Worm (Caenorhabditis elegans) whole organism, young adult: ENCODE data around the gene nhr-275.

ENCODE experiments used
- D2030.7 ChIP-seq: fragments of 200-800 bp; sonication (Bioruptor generic); IDR thresholded peaks from 2 replicates; pipeline ENCODE4 v1.3.6; 2022; ENCODE audit warnings: missing genetic modification reagents, missing genetic modification characterization, missing compliant biosample characterization
- F57C9.4 ChIP-seq: sonication (generic microtip); optimal IDR thresholded peaks from 2 replicates; lab custom pipeline; 2017; ENCODE audit warnings: mild to moderate bottlenecking, missing genetic modification characterization, missing compliant biosample characterization
- K12H6.12 ChIP-seq: fragments of 200-800 bp; sonication (Bioruptor generic); optimal IDR thresholded peaks from 2 replicates; lab custom pipeline; 2018; ENCODE audit warnings: mild to moderate bottlenecking, missing genetic modification characterization, missing compliant biosample characterization
- T26A5.8 ChIP-seq: sonication (generic microtip); optimal IDR thresholded peaks from 2 replicates; lab custom pipeline; 2016; ENCODE audit warnings: missing genetic modification characterization, missing compliant biosample characterization
- aptf-2 ChIP-seq: fragments of 200-800 bp; sonication (Bioruptor generic); conservative IDR thresholded peaks from 2 replicates; pipeline ENCODE4 v1.3.6; 2022; ENCODE audit warnings: missing genetic modification reagents, missing genetic modification characterization, missing compliant biosample characterization
- atf-7 ChIP-seq: sonication (generic microtip); optimal IDR thresholded peaks from 2 replicates; lab custom pipeline; 2017; ENCODE audit warnings: mild to moderate bottlenecking, missing genetic modification characterization, missing compliant biosample characterization
- attf-5 ChIP-seq: fragments of 200-800 bp; sonication (Bioruptor generic); optimal IDR thresholded peaks from 2 replicates; lab custom pipeline; 2018; ENCODE audit warnings: mild to moderate bottlenecking, missing genetic modification characterization, missing compliant biosample characterization
- attf-6 ChIP-seq: fragments of 200-800 bp; sonication (Bioruptor generic); IDR thresholded peaks from 2 replicates; pipeline ENCODE4 v1.3.6; 2022; ENCODE audit warnings: missing genetic modification reagents, missing genetic modification characterization, missing compliant biosample characterization
- cebp-1 ChIP-seq, 2 experiments: fragments of 200-800 bp in 1 of 2; sonication (Bioruptor generic) in 1 of 2; sonication (generic microtip) in 1 of 2; IDR thresholded peaks in 1 of 2; optimal IDR thresholded peaks in 1 of 2; 2 replicates each; pipeline versions ENCODE4 v1.3.6 to Lab custom; 2017 to 2022; ENCODE audit warnings: missing compliant biosample characterization in 2 of 2, missing genetic modification characterization in 2 of 2, mild to moderate bottlenecking in 1 of 2, missing genetic modification reagents in 1 of 2, moderate library complexity in 1 of 2
- ceh-58 ChIP-seq: fragments of 200-800 bp; sonication (Bioruptor generic); IDR thresholded peaks from 2 replicates; pipeline ENCODE4 v1.3.6; 2022; ENCODE audit warnings: missing genetic modification characterization, missing compliant biosample characterization
- ceh-79 ChIP-seq: sonication (generic microtip); optimal IDR thresholded peaks from 2 replicates; lab custom pipeline; 2017; ENCODE audit warnings: mild to moderate bottlenecking, missing genetic modification characterization, missing compliant biosample characterization
- dox-1 ChIP-seq: fragments of 200-800 bp; sonication (Bioruptor generic); IDR thresholded peaks from 2 replicates; pipeline ENCODE4 v1.3.6; 2022; ENCODE audit warnings: missing genetic modification reagents, missing genetic modification characterization, missing compliant biosample characterization
- efl-1 ChIP-seq: fragments of 150-350 bp; optimal IDR thresholded peaks from 2 replicates; lab custom pipeline; 2014; ENCODE audit warnings: missing biosample characterization, missing genetic modification reagents, missing genetic modification characterization
- egrh-3 ChIP-seq: fragments of 200-800 bp; sonication (Bioruptor generic); IDR thresholded peaks from 2 replicates; pipeline ENCODE4 v1.3.6; 2022; ENCODE audit warnings: missing genetic modification reagents, missing genetic modification characterization, missing compliant biosample characterization
- ets-4 ChIP-seq: fragments of 200-800 bp; sonication (Bioruptor generic); optimal IDR thresholded peaks from 2 replicates; lab custom pipeline; 2018; ENCODE audit warnings: mild to moderate bottlenecking, missing genetic modification characterization, missing compliant biosample characterization
- fkh-3 ChIP-seq: sonication (generic microtip); optimal IDR thresholded peaks from 2 replicates; lab custom pipeline; 2016; ENCODE audit warnings: mild to moderate bottlenecking, missing genetic modification characterization, missing compliant biosample characterization
- hlh-26 ChIP-seq: fragments of 200-800 bp; sonication (Bioruptor generic); conservative IDR thresholded peaks from 2 replicates; pipeline ENCODE4 v1.3.6; 2022; ENCODE audit warnings: missing genetic modification reagents, missing genetic modification characterization, missing compliant biosample characterization
- hmg-1.2 ChIP-seq: fragments of 200-800 bp; sonication (Bioruptor generic); IDR thresholded peaks from 2 replicates; pipeline ENCODE4 v1.3.6; 2022; ENCODE audit warnings: missing genetic modification reagents, missing genetic modification characterization, missing compliant biosample characterization
- hsf-1 ChIP-seq: fragments of 200-800 bp; sonication (Bioruptor generic); IDR thresholded peaks from 2 replicates; pipeline ENCODE4 v1.3.6; 2022; ENCODE audit warnings: missing genetic modification reagents, missing genetic modification characterization, missing compliant biosample characterization
- lag-1 ChIP-seq: fragments of 200-800 bp; sonication (Bioruptor generic); IDR thresholded peaks from 2 replicates; pipeline ENCODE4 v1.3.6; 2022; ENCODE audit warnings: missing genetic modification reagents, missing genetic modification characterization, missing compliant biosample characterization
- lin-40 ChIP-seq: sonication (generic microtip); optimal IDR thresholded peaks from 2 replicates; lab custom pipeline; 2016; ENCODE audit warnings: missing genetic modification characterization, mild to moderate bottlenecking, missing compliant biosample characterization, missing genotype, missing genetic modification reagents
- madf-3 ChIP-seq: fragments of 200-800 bp; sonication (Bioruptor generic); IDR thresholded peaks from 2 replicates; pipeline ENCODE4 v1.3.6; 2022; ENCODE audit warnings: missing genetic modification reagents, missing genetic modification characterization, missing compliant biosample characterization
- mcd-1 ChIP-seq: fragments of 200-800 bp; sonication (Bioruptor generic); IDR thresholded peaks from 2 replicates; pipeline ENCODE4 v1.3.6; 2022; ENCODE audit warnings: missing genetic modification reagents, missing genetic modification characterization, missing compliant biosample characterization
- mel-28 ChIP-seq: sonication (generic microtip); optimal IDR thresholded peaks from 2 replicates; lab custom pipeline; 2016; ENCODE audit warnings: borderline replicate concordance, mild to moderate bottlenecking, missing genetic modification characterization, missing compliant biosample characterization
- nhr-80 ChIP-seq: sonication (generic microtip); optimal IDR thresholded peaks from 2 replicates; lab custom pipeline; 2016; ENCODE audit warnings: missing genetic modification characterization, missing compliant biosample characterization
- nhr-90 ChIP-seq: sonication (generic microtip); optimal IDR thresholded peaks from 2 replicates; lab custom pipeline; 2016; ENCODE audit warnings: missing genotype, mild to moderate bottlenecking, missing genetic modification characterization, missing compliant biosample characterization
- rpc-1 ChIP-seq, 2 experiments: fragments of 150-350 bp in 1 of 2; sonication (generic microtip) in 1 of 2; optimal IDR thresholded peaks; 2 replicates each; lab custom pipeline; 2014 to 2018; ENCODE audit warnings: missing biosample characterization in 1 of 2, missing genetic modification characterization in 1 of 2, missing genetic modification reagents in 1 of 2, missing genotype in 1 of 2
- sea-2 ChIP-seq: fragments of 200-800 bp; sonication (Bioruptor generic); IDR thresholded peaks from 2 replicates; pipeline ENCODE4 v1.3.6; 2022; ENCODE audit warnings: missing genetic modification characterization, missing compliant biosample characterization
- snpc-1.1 ChIP-seq: sonication (generic microtip); optimal IDR thresholded peaks from 2 replicates; lab custom pipeline; 2017; ENCODE audit warnings: missing genetic modification characterization, mild to moderate bottlenecking, missing compliant biosample characterization, antibody characterized with exemption, moderate library complexity, missing genotype, missing genetic modification reagents; ENCODE audit not compliant: insufficient read depth
- snpc-4 ChIP-seq, 5 experiments: fragments of 150-350 bp in 1 of 5; sonication (generic microtip) in 4 of 5; optimal IDR thresholded peaks; 2 replicates each; lab custom pipeline; 2014 to 2018; ENCODE audit warnings: missing genetic modification characterization in 5 of 5, missing biosample characterization in 3 of 5, antibody characterized with exemption in 2 of 5, mild to moderate bottlenecking in 2 of 5, missing compliant biosample characterization in 2 of 5, missing genotype in 2 of 5, moderate library complexity in 2 of 5, missing genetic modification reagents in 1 of 5
- tbp1 ChIP-seq: fragments of 200-800 bp; sonication (Bioruptor generic); optimal IDR thresholded peaks from 2 replicates; lab custom pipeline; 2018; ENCODE audit warnings: mild to moderate bottlenecking, missing genetic modification characterization, missing compliant biosample characterization
- tlf-1 ChIP-seq: fragments of 200-800 bp; sonication (Bioruptor generic); optimal IDR thresholded peaks from 2 replicates; lab custom pipeline; 2018; ENCODE audit warnings: mild to moderate bottlenecking, missing genetic modification characterization, missing compliant biosample characterization
- xnd-1 ChIP-seq: sonication (generic microtip); optimal IDR thresholded peaks from 2 replicates; lab custom pipeline; 2016; ENCODE audit warnings: missing genotype, missing genetic modification reagents, missing genetic modification characterization, missing compliant biosample characterization
- ztf-6 ChIP-seq: fragments of 200-800 bp; sonication (Bioruptor generic); IDR thresholded peaks from 2 replicates; pipeline ENCODE4 v1.3.6; 2022; ENCODE audit warnings: missing genetic modification reagents, missing genetic modification characterization, missing compliant biosample characterization

The nhr-275 gene

DNA sequence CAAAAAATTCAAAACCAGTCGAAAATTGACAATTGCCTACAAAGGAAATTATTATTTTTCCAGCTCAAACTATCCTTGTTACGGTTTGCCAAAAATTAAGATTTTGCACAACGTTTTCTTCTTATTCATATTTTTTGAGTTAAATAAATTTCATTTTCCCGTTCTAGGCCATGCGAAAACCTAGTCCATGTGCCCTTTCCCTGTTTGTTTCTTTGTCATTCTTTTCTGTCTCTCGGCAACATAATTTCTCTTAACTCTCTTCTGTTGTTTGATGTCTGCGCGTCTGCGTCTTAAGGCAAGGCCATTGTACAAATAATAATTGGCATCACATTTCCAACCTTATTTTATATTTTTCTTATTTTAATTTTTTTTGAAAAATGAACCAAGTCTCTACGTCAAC, 14.6 kb upstream of the nhr-275 start, which contains the start of gene nhr-228:
nhr-228 (plus strand) TSS at position 261 of the 400 bp plus-strand sequence.
- TF ChIP-seq attf-5 (peak; percentile 66), hmg-1.2 (GFP tag; lab: Robert Waterston, UW) (peak; percentile 70; the same call in 1 of the 2 replicates), ceh-58 (GFP tag; lab: Robert Waterston, UW) (no peak), cebp-1 (GFP tag; IDR thresholded peaks at IDR 0.05; lab: Robert Waterston, UW) (no peak), cebp-1 (tag; optimal IDR thresholded peaks at IDR 0.05; lab: Kevin White, UChicago) (peak; percentile 35), nhr-80 (tag; lab: Kevin White, UChicago) (peak; percentile 68)

DNA sequence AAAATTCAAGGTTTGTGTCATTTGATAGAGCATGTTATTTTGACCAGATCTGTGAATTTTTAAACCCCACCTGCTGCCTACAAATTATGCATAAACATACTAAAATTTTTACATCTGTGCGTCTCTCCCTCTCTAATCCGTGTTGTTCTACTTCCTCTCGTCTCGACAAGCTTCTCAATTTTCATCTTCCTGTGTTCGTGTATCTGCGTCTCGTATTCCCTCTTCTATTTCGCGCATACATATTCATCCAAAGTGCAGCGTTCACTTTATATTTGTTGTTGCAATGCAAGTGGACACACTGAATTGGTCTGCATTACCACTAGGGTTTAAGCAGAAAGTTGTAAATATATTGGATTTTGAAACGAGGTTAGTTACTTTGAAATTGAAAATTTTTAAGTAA, 11.7 kb upstream of the nhr-275 start, which contains the start of gene fbxa-137:
fbxa-137 (plus strand) TSS at position 274 of the 400 bp plus-strand sequence.
- TF ChIP-seq sea-2 (GFP tag; lab: Robert Waterston, UW): no peak
- no peak for TF ChIP-seq lin-40 (tag; lab: Kevin White, UChicago)
- TF ChIP-seq snpc-1.1 (tag; lab: Kevin White, UChicago): no peak
- no peak for TF ChIP-seq atf-7
- TF ChIP-seq lag-1 (GFP tag; lab: Robert Waterston, UW): no peak

DNA sequence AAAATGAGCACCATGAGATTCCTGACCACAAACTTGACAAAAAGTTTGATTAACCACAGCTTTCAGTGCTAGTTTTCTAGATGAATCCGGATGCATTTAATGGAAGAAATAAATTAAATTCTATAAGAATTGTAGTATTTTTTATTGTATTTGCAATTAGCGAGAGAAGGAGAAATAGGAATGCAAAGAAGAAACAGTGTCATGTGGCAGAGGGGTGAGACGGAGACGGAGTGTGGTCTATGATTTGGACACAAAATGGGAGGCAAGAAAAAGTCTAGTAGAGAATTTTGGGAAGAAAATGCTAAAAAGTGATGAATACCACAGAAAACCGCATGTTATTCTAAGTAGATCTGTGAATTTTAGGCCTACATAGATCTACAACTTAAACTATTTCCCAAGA, 11.2 kb upstream of the nhr-275 start, which contains the start of gene nhr-59:
nhr-59 (minus strand) TSS at position 214 of the 400 bp plus-strand sequence.
- TF ChIP-seq nhr-90 (tag; lab: Kevin White, UChicago) (no peak), nhr-80 (tag; lab: Kevin White, UChicago) (peak; percentile 33), ztf-6 (no peak), aptf-2 (GFP tag; lab: Robert Waterston, UW) (no peak), fkh-3 (tag; lab: Kevin White, UChicago) (no peak)

DNA sequence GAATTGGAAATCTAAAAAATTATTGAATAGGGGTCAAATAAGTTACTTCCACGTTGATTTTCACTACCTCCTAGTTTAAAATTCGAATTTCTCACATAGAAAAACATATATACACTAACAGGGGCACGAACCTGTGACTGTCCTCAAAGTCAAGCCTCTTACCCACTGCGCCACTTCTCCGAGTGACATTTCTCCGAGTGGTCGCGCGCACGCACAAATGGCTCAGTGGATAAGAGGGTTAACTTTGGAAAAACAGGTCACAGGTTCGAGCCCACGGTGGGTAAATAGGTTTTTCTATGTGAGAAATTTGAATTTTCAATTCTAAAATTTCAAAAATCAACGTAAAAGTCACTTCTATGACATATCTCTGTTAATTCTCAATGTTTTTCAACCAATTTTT, 10.4 kb upstream of the nhr-275 start:
- TF ChIP-seq attf-6 (GFP tag; lab: Robert Waterston, UW) (no peak), hmg-1.2 (GFP tag; lab: Robert Waterston, UW) (peak; percentile 10; the same call in 1 of the 2 replicates), T26A5.8 (tag; lab: Kevin White, UChicago) (no peak), mcd-1 (0 out of 2 replicates have a peak, but pooled peaks have one; percentile 29), rpc-1 (optimal IDR thresholded peaks at IDR 0.05; lab: Kevin White, UChicago) (no peak), rpc-1 (tag; optimal IDR thresholded peaks at IDR 0.05; lab: Kevin White, UChicago) (peak; percentile 50), tlf-1 (GFP tag; lab: Kevin White, UChicago) (no peak), snpc-4 (GFP tag; optimal IDR thresholded peaks at IDR 0.05; lab: Kevin White, UChicago) (no peak), snpc-4 (tag; optimal IDR thresholded peaks at IDR 0.05; lab: Kevin White, UChicago) (peak in 1 of 4 experiments; percentile 44), egrh-3 (GFP tag; lab: Robert Waterston, UW) (peak; percentile 22; the same call in 1 of the 2 replicates), ceh-79 (tag; lab: Kevin White, UChicago) (no peak), F57C9.4 (no peak), K12H6.12 (no peak), ets-4 (no peak), efl-1 (GFP tag; lab: Kevin White, UChicago) (peak; percentile 14), dox-1 (GFP tag; lab: Robert Waterston, UW) (peak; percentile 26; the same call in 1 of the 2 replicates), nhr-80 (tag; lab: Kevin White, UChicago) (no peak), xnd-1 (tag; lab: Kevin White, UChicago) (no peak), hsf-1 (GFP tag; lab: Robert Waterston, UW) (no peak), madf-3 (GFP tag; lab: Robert Waterston, UW) (no peak), tbp1 (GFP tag; lab: Kevin White, UChicago) (peak; percentile 64), hlh-26 (no peak), mel-28 (tag; lab: Kevin White, UChicago) (no peak), D2030.7 (peak; percentile 21; the same call in 1 of the 2 replicates)
- TF ChIP-seq, all 124 proteins: peak for 9
